Fruit fly (Drosophila melanogaster) whole organism, embryonic: ENCODE results near the gene osp.
A peak's percentile ranks its signal among the peaks of the same experiment; 100 is the strongest.

Experiments
- Abd-B ChIP-seq: fragments of 200-800 bp; sonication (Bioruptor generic); optimal IDR thresholded peaks from 2 replicates; lab custom pipeline; 2018; ENCODE audit warnings: missing biosample characterization, mild to moderate bottlenecking, missing genetic modification characterization, moderate library complexity
- B-H2 ChIP-seq: fragments of 200-800 bp; sonication (Bioruptor generic); optimal IDR thresholded peaks from 2 replicates; lab custom pipeline; 2018; ENCODE audit warnings: missing biosample characterization, mild to moderate bottlenecking, missing genetic modification characterization
- BEAF-32 ChIP-seq: fragments of 200-800 bp; sonication (Bioruptor generic); optimal IDR thresholded peaks from 3 replicates; lab custom pipeline; 2017; ENCODE audit warnings: missing biosample characterization, missing genetic modification characterization, mild to moderate bottlenecking, moderate library complexity, missing genetic modification reagents
- C15 ChIP-seq: fragments of 200-800 bp; sonication (Bioruptor generic); IDR thresholded peaks from 3 replicates; pipeline ENCODE4 v1.3.6; 2022; ENCODE audit warnings: missing biosample characterization, missing genetic modification characterization
- CG10147 ChIP-seq: fragments of 200-800 bp; sonication (Bioruptor generic); optimal IDR thresholded peaks from 2 replicates; lab custom pipeline; 2019; ENCODE audit warnings: missing biosample characterization, mild to moderate bottlenecking, missing genetic modification characterization, moderate library complexity
- CG12155 ChIP-seq: fragments of 200-800 bp; sonication (Bioruptor generic); optimal IDR thresholded peaks from 3 replicates; lab custom pipeline; 2016; ENCODE audit warnings: missing biosample characterization, missing genetic modification characterization
- CG12769 ChIP-seq: fragments of 200-800 bp; sonication (Bioruptor generic); optimal IDR thresholded peaks from 2 replicates; lab custom pipeline; 2019; ENCODE audit warnings: missing biosample characterization, mild to moderate bottlenecking, missing genetic modification characterization, moderate library complexity
- CG14667 ChIP-seq: fragments of 200-800 bp; sonication (Bioruptor generic); IDR thresholded peaks from 2 replicates; pipeline ENCODE4 v1.3.6; 2022; ENCODE audit warnings: missing biosample characterization, missing genetic modification characterization
- CG15479 ChIP-seq: fragments of 200-800 bp; sonication (Bioruptor generic); optimal IDR thresholded peaks from 3 replicates; lab custom pipeline; 2019; ENCODE audit warnings: missing biosample characterization, mild to moderate bottlenecking, missing genetic modification characterization, moderate library complexity
- CG2116 ChIP-seq: fragments of 200-800 bp; sonication (Bioruptor generic); optimal IDR thresholded peaks from 3 replicates; lab custom pipeline; 2018; ENCODE audit warnings: missing biosample characterization, mild to moderate bottlenecking, missing genetic modification characterization
- CG2678 ChIP-seq: fragments of 200-800 bp; sonication (Bioruptor generic); optimal IDR thresholded peaks from 3 replicates; lab custom pipeline; 2019; ENCODE audit warnings: missing biosample characterization, mild to moderate bottlenecking, missing genetic modification characterization, moderate library complexity
- CG43689 ChIP-seq: fragments of 200-800 bp; sonication (Bioruptor generic); IDR thresholded peaks from 2 replicates; pipeline ENCODE4 v1.3.6; 2022; ENCODE audit warnings: missing biosample characterization, missing genetic modification characterization
- CG4707 ChIP-seq: fragments of 200-800 bp; sonication (Bioruptor generic); optimal IDR thresholded peaks from 2 replicates; lab custom pipeline; 2018; ENCODE audit warnings: missing biosample characterization, mild to moderate bottlenecking, missing genetic modification characterization, moderate library complexity
- CG4820 ChIP-seq: fragments of 200-800 bp; sonication (Bioruptor generic); optimal IDR thresholded peaks from 3 replicates; lab custom pipeline; 2016; ENCODE audit warnings: missing biosample characterization, missing genetic modification characterization
- CG5180 ChIP-seq: fragments of 200-800 bp; sonication (Bioruptor generic); optimal IDR thresholded peaks from 3 replicates; lab custom pipeline; 2017; ENCODE audit warnings: missing biosample characterization, missing genetic modification characterization, mild to moderate bottlenecking, moderate library complexity, missing genetic modification reagents
- CG6272 ChIP-seq: fragments of 200-800 bp; sonication (Bioruptor generic); IDR thresholded peaks from 2 replicates; pipeline ENCODE4 v1.3.6; 2022; ENCODE audit warnings: missing biosample characterization, missing genetic modification characterization
- CG7271 ChIP-seq: fragments of 200-800 bp; sonication (Bioruptor generic); optimal IDR thresholded peaks from 2 replicates; lab custom pipeline; 2018; ENCODE audit warnings: missing biosample characterization, mild to moderate bottlenecking, missing genetic modification characterization, moderate library complexity
- CG8281 ChIP-seq: fragments of 200-800 bp; sonication (Bioruptor generic); optimal IDR thresholded peaks from 2 replicates; lab custom pipeline; 2018; ENCODE audit warnings: missing biosample characterization, mild to moderate bottlenecking, missing genetic modification characterization, moderate library complexity
- Dfd ChIP-seq, 2 experiments: fragments of >200 bp; optimal IDR thresholded peaks; 2 replicates each; lab custom pipeline; 2017; ENCODE audit warnings: missing biosample characterization in 2 of 2, missing genetic modification characterization in 2 of 2
- Dp ChIP-seq: fragments of 200-800 bp; sonication (Bioruptor generic); optimal IDR thresholded peaks from 2 replicates; lab custom pipeline; 2018; ENCODE audit warnings: missing biosample characterization, mild to moderate bottlenecking, missing genetic modification characterization, moderate library complexity
- Gug ChIP-seq: fragments of 200-800 bp; sonication (Bioruptor generic); IDR thresholded peaks from 4 replicates; pipeline ENCODE4 v1.3.6; 2022; ENCODE audit warnings: missing biosample characterization, missing genetic modification characterization
- H15 ChIP-seq: fragments of 200-800 bp; sonication (Bioruptor generic); IDR thresholded peaks from 3 replicates; pipeline ENCODE4 v1.3.6; 2022; ENCODE audit warnings: missing biosample characterization, missing genetic modification characterization
- Hr39 ChIP-seq: fragments of >200 bp; optimal IDR thresholded peaks from 2 replicates; lab custom pipeline; 2017
- Hsf ChIP-seq: fragments of 200-800 bp; sonication (Bioruptor generic); optimal IDR thresholded peaks from 3 replicates; lab custom pipeline; 2016; ENCODE audit warnings: missing biosample characterization, missing genetic modification characterization
- MTF-1 ChIP-seq: fragments of 200-800 bp; sonication (Bioruptor generic); optimal IDR thresholded peaks from 2 replicates; lab custom pipeline; 2018; ENCODE audit warnings: missing biosample characterization, mild to moderate bottlenecking, missing genetic modification characterization, borderline replicate concordance
- Mad ChIP-seq: fragments of 200-800 bp; sonication (Bioruptor generic); optimal IDR thresholded peaks from 2 replicates; lab custom pipeline; 2016; ENCODE audit warnings: missing biosample characterization, missing genetic modification characterization
- Mes4 ChIP-seq: fragments of 200-800 bp; sonication (Bioruptor generic); optimal IDR thresholded peaks from 2 replicates; lab custom pipeline; 2016; ENCODE audit warnings: missing biosample characterization, missing genetic modification characterization
- Mrtf ChIP-seq: fragments of 200-800 bp; sonication (Bioruptor generic); IDR thresholded peaks from 3 replicates; pipeline ENCODE4 v1.3.6; 2022; ENCODE audit warnings: missing biosample characterization, missing genetic modification characterization
- Nf-YC ChIP-seq: fragments of 200-800 bp; optimal IDR thresholded peaks from 3 replicates; lab custom pipeline; 2019; ENCODE audit warnings: missing biosample characterization, mild to moderate bottlenecking, missing genetic modification characterization, moderate library complexity
- Oli ChIP-seq: fragments of 200-800 bp; sonication (Bioruptor generic); optimal IDR thresholded peaks from 2 replicates; lab custom pipeline; 2018; ENCODE audit warnings: missing biosample characterization, mild to moderate bottlenecking, missing genetic modification characterization, moderate library complexity
- Rx ChIP-seq: fragments of 200-800 bp; sonication (Bioruptor generic); IDR thresholded peaks from 2 replicates; pipeline ENCODE4 v1.3.6; 2022; ENCODE audit warnings: missing biosample characterization, missing genetic modification characterization
- TFAM ChIP-seq: fragments of 200-800 bp; sonication (Bioruptor generic); optimal IDR thresholded peaks from 2 replicates; lab custom pipeline; 2017; ENCODE audit warnings: missing biosample characterization, missing genetic modification characterization, inconsistent platforms
- ap ChIP-seq: fragments of 200-800 bp; sonication (Bioruptor generic); IDR thresholded peaks from 2 replicates; pipeline ENCODE4 v1.3.6; 2022; ENCODE audit warnings: missing biosample characterization, missing genetic modification characterization
- ara ChIP-seq: fragments of 200-800 bp; sonication (Bioruptor generic); IDR thresholded peaks from 2 replicates; pipeline ENCODE4 v1.3.6; 2022; ENCODE audit warnings: missing biosample characterization, missing genetic modification characterization
- cad ChIP-seq: fragments of >200 bp; optimal IDR thresholded peaks from 2 replicates; lab custom pipeline; 2017; ENCODE audit warnings: missing biosample characterization, missing genetic modification characterization
- cg ChIP-seq: fragments of 200-800 bp; sonication (Bioruptor generic); optimal IDR thresholded peaks from 3 replicates; lab custom pipeline; 2019; ENCODE audit warnings: missing biosample characterization, mild to moderate bottlenecking, missing genetic modification characterization, moderate library complexity
- disco-r ChIP-seq: fragments of 200-800 bp; sonication (Bioruptor generic); optimal IDR thresholded peaks from 2 replicates; lab custom pipeline; 2016; ENCODE audit warnings: missing biosample characterization, missing genetic modification characterization
- dmrt11E ChIP-seq: fragments of 200-800 bp; sonication (Bioruptor generic); optimal IDR thresholded peaks from 3 replicates; lab custom pipeline; 2018; ENCODE audit warnings: missing biosample characterization, mild to moderate bottlenecking, missing genetic modification characterization, moderate library complexity
- ems ChIP-seq: fragments of 200-800 bp; sonication (Bioruptor generic); optimal IDR thresholded peaks from 3 replicates; lab custom pipeline; 2016; ENCODE audit warnings: missing biosample characterization, missing genetic modification characterization
- eve ChIP-seq, 2 experiments: fragments of >200 bp; optimal IDR thresholded peaks; 2 replicates each; lab custom pipeline; 2017; ENCODE audit warnings: missing biosample characterization in 2 of 2, missing genetic modification characterization in 2 of 2
- exex ChIP-seq: fragments of 200-800 bp; sonication (Bioruptor generic); optimal IDR thresholded peaks from 4 replicates; lab custom pipeline; 2018; ENCODE audit warnings: missing biosample characterization, mild to moderate bottlenecking, missing genetic modification characterization, moderate library complexity
- kni ChIP-seq: fragments of 200-800 bp; sonication (Bioruptor generic); optimal IDR thresholded peaks from 3 replicates; lab custom pipeline; 2017; ENCODE audit warnings: mild to moderate bottlenecking, missing biosample characterization, missing genetic modification reagents, missing genetic modification characterization
- lab ChIP-seq: fragments of 200-800 bp; sonication (Bioruptor generic); optimal IDR thresholded peaks from 3 replicates; lab custom pipeline; 2017; ENCODE audit warnings: missing biosample characterization, missing genetic modification characterization, mild to moderate bottlenecking, moderate library complexity, missing genetic modification reagents
- mld ChIP-seq: fragments of 200-800 bp; sonication (Bioruptor generic); IDR thresholded peaks from 3 replicates; pipeline ENCODE4 v1.3.6; 2022; ENCODE audit warnings: missing biosample characterization, missing genetic modification characterization; ENCODE audit not compliant: partially characterized antibody
- nau ChIP-seq: fragments of 200-800 bp; sonication (Bioruptor generic); optimal IDR thresholded peaks from 3 replicates; lab custom pipeline; 2017; ENCODE audit warnings: missing biosample characterization, mild to moderate bottlenecking, missing genetic modification characterization, missing genetic modification reagents
- pb ChIP-seq: fragments of 200-800 bp; sonication (Bioruptor generic); optimal IDR thresholded peaks from 3 replicates; lab custom pipeline; 2016; ENCODE audit warnings: missing biosample characterization, missing genetic modification characterization
- run ChIP-seq: fragments of 200-800 bp; sonication (Bioruptor generic); optimal IDR thresholded peaks from 3 replicates; lab custom pipeline; 2018; ENCODE audit warnings: missing biosample characterization, mild to moderate bottlenecking, missing genetic modification characterization
- sens ChIP-seq: fragments of 200-800 bp; sonication (Bioruptor generic); peaks from one replicate; lab custom pipeline; 2016; ENCODE audit warnings: missing biosample characterization, missing genetic modification characterization
- tna ChIP-seq: fragments of 200-800 bp; sonication (Bioruptor generic); IDR thresholded peaks from 2 replicates; pipeline ENCODE4 v1.3.6; 2022; ENCODE audit warnings: missing biosample characterization, missing genetic modification characterization; ENCODE audit not compliant: partially characterized antibody
- ttk ChIP-seq: fragments of 200-800 bp; sonication (Bioruptor generic); IDR thresholded peaks from 2 replicates; pipeline ENCODE4 v2.1.2; 2022; ENCODE audit warnings: missing biosample characterization, missing genetic modification characterization
- vfl ChIP-seq: fragments of 200-800 bp; sonication (Bioruptor generic); optimal IDR thresholded peaks from 2 replicates; lab custom pipeline; 2016; ENCODE audit warnings: missing biosample characterization, missing genetic modification characterization

The osp gene

dm6 chr2L:14556811-14557210 is 132.3 kb downstream of the osp start (continued):
- TF ChIP-seq Mes4 (GFP tag; lab: Kevin White, UChicago) (peak; percentile 91), dmrt11E (tag; lab: Kevin White, UChicago) (peak; percentile 90), exex (tag; lab: Kevin White, UChicago) (peak; percentile 57), sens (peak; percentile 99), CG7271 (tag; lab: Kevin White, UChicago) (peak; percentile 3), Dp (GFP tag; lab: Kevin White, UChicago) (no peak), ara (GFP tag; lab: Robert Waterston, UW) (peak; percentile 84), MTF-1 (GFP tag; lab: Kevin White, UChicago) (peak; percentile 88), Oli (tag; lab: Kevin White, UChicago) (peak; percentile 29), tna (GFP tag; lab: Robert Waterston, UW) (no peak), CG10147 (peak; percentile 42), ap (peak; percentile 56), Dfd (GFP tag; optimal IDR thresholded peaks at IDR 0.05; lab: Kevin White, UChicago) (no peak), CG4707 (GFP tag; lab: Kevin White, UChicago) (peak; percentile 92), CG14667 (no peak), eve (GFP tag; optimal IDR thresholded peaks at IDR 0.05; lab: Kevin White, UChicago) (peak in 1 of 2 experiments; percentile 80), TFAM (no peak), Mad (peak; percentile 68), B-H2 (GFP tag; lab: Kevin White, UChicago) (no peak), vfl (GFP tag; lab: Kevin White, UChicago) (no peak), cad (GFP tag; lab: Kevin White, UChicago) (no peak), nau (peak; percentile 82), Abd-B (no peak), CG12769 (tag; lab: Kevin White, UChicago) (peak; percentile 61), kni (GFP tag; lab: Kevin White, UChicago) (peak; percentile 90), Gug (GFP tag; lab: Robert Waterston, UW) (no peak), Hsf (peak; percentile 58), Mrtf (GFP tag; lab: Robert Waterston, UW) (0 out of 3 replicates have a peak, but pooled peaks have one; percentile 5), CG2116 (GFP tag; lab: Kevin White, UChicago) (peak; percentile 77), lab (peak; percentile 92), BEAF-32 (GFP tag; lab: Kevin White, UChicago) (no peak), Rx (GFP tag; lab: Robert Waterston, UW) (peak; percentile 26; the same call in 1 of the 2 replicates), ems (peak; percentile 68), Hr39 (lab: Kevin White, UChicago) (no peak), H15 (peak; percentile 44; the same call in 1 of the 3 replicates), mld (GFP tag; lab: Robert Waterston, UW) (no peak), CG4820 (GFP tag; lab: Kevin White, UChicago) (peak; percentile 76), CG15479 (no peak), disco-r (GFP tag; lab: Kevin White, UChicago) (peak; percentile 58), run (tag; lab: Kevin White, UChicago) (peak; percentile 74), ttk (GFP tag; lab: Robert Waterston, UW) (peak; percentile 27; the same call in 1 of the 2 replicates), cg (GFP tag; lab: Kevin White, UChicago) (no peak), CG12155 (peak; percentile 13), CG5180 (GFP tag; lab: Kevin White, UChicago) (peak; percentile 70), CG43689 (no peak), CG6272 (no peak), Nf-YC (tag; lab: Kevin White, UChicago) (no peak), pb (GFP tag; lab: Kevin White, UChicago) (peak; percentile 75), C15 (GFP tag; lab: Robert Waterston, UW) (no peak), CG2678 (tag; lab: Kevin White, UChicago) (peak; percentile 80), CG8281 (tag; lab: Kevin White, UChicago) (peak; percentile 59)
